Worm (Caenorhabditis elegans): ENCODE measurements around the gene vha-14.

DNA sequence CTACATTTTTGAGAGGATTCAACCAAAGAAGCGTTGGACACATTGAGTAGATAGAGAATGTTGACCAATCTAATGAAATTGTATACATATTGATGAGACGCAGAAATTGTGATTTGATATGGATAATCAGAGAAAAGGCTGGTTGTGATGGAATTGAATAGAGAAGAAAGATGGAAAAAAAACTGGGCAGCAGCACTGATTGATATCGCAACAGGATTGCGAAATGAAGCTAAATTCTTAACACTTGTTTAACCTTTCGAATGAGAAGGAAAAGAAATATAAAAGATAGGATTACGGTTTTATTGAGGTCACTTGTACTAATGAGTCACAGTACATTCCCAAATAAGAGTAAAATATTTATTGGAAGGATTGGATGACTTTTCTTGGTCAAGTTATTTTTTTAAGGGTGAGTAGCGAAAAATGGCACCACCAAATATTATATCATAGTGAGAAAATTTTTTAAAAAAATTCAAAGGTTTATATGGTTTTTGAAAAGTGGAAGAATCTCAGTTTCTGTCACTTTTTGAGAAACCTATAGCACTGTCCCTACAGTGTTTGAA lies 5.7 kb upstream of the vha-14 start:
- TF ChIP-seq him-1 (tag; optimal IDR thresholded peaks at IDR 0.05) (no peak), W03F9.2 (tag; optimal IDR thresholded peaks at IDR 0.05) (no peak)
